Worm (Caenorhabditis elegans): ENCODE results near the gene C36A4.10.

ce11 chrIII:3871763-3872486 is 40.6 kb upstream of the C36A4.10 start:
- TF ChIP-seq tbx-37 (GFP tag; conservative IDR thresholded peaks at IDR 0.05) = no peak
- no peak for TF ChIP-seq ama-1 (optimal IDR thresholded peaks at IDR 0.05)
- TF ChIP-seq sea-1 (GFP tag; conservative IDR thresholded peaks at IDR 0.05) = no peak
- TF ChIP-seq tra-4 (tag; optimal IDR thresholded peaks at IDR 0.05) = no peak
- no peak for TF ChIP-seq flt-1 (GFP tag; IDR thresholded peaks at IDR 0.05)
- TF ChIP-seq tbx-11 (GFP tag; IDR thresholded peaks at IDR 0.05) = no peak
- no peak for TF ChIP-seq B0310.2 (tag; optimal IDR thresholded peaks at IDR 0.05)
- TF ChIP-seq F13C5.2 (tag; optimal IDR thresholded peaks at IDR 0.05) = no peak
- TF ChIP-seq ets-7 (tag; optimal IDR thresholded peaks at IDR 0.05) = no peak
- TF ChIP-seq hmg-4 (GFP tag; optimal IDR thresholded peaks at IDR 0.05) = no peak
